Fruit fly (Drosophila melanogaster): ENCODE results near the gene HemK1.
A peak's percentile ranks its signal among the peaks of the same experiment; 100 is the strongest.

HemK1 gene

dm6 chr2L:6496753-6497152 is 29.3 kb upstream of the HemK1 start, which contains the start of gene CG9550:
Gene CG9550, plus strand, starts transcription at chr2L:6497053.
- TF ChIP-seq CG10631 (GFP tag; optimal IDR thresholded peaks at IDR 0.05), result no peak
- TF ChIP-seq CG8319 (GFP tag; optimal IDR thresholded peaks at IDR 0.05), result no peak
- no peak for TF ChIP-seq Eip93F (GFP tag; optimal IDR thresholded peaks at IDR 0.05)
- TF ChIP-seq Hr4 (GFP tag; optimal IDR thresholded peaks at IDR 0.05), result no peak
- no peak for TF ChIP-seq CG1621 (tag; optimal IDR thresholded peaks at IDR 0.05)
- TF ChIP-seq CG15336 (GFP tag; IDR thresholded peaks at IDR 0.05), result no peak
- no peak for TF ChIP-seq net (GFP tag; optimal IDR thresholded peaks at IDR 0.05)
- TF ChIP-seq Blimp-1 (GFP tag; optimal IDR thresholded peaks at IDR 0.05), result no peak
- no peak for TF ChIP-seq CG16779 (tag; optimal IDR thresholded peaks at IDR 0.05)
- no peak for TF ChIP-seq esn (GFP tag; optimal IDR thresholded peaks at IDR 0.05)
- no peak for TF ChIP-seq Sox15 (GFP tag; optimal IDR thresholded peaks at IDR 0.05)
- no peak for TF ChIP-seq CG4318 (GFP tag; optimal IDR thresholded peaks at IDR 0.05)

dm6 chr2L:6494405-6494816 is 26.9 kb upstream of the HemK1 start, which contains the start of gene CG9547:
Gene CG9547, minus strand, starts transcription at chr2L:6494532.
- peak; percentile 17 for TF ChIP-seq esn (GFP tag; optimal IDR thresholded peaks at IDR 0.05)
- no peak for TF ChIP-seq OdsH (GFP tag; optimal IDR thresholded peaks at IDR 0.05)
- no peak for TF ChIP-seq lz (GFP tag; optimal IDR thresholded peaks at IDR 0.05)
- no peak for TF ChIP-seq CG11294 (GFP tag; IDR thresholded peaks at IDR 0.05)
- no peak for TF ChIP-seq Gug (GFP tag; IDR thresholded peaks at IDR 0.05)
- TF ChIP-seq Blimp-1 (GFP tag; optimal IDR thresholded peaks at IDR 0.05), result no peak
- TF ChIP-seq fkh (GFP tag; optimal IDR thresholded peaks at IDR 0.05), result peak; percentile 80
- TF ChIP-seq CG8319 (GFP tag; optimal IDR thresholded peaks at IDR 0.05), result no peak
- TF ChIP-seq salr (GFP tag; optimal IDR thresholded peaks at IDR 0.05), result no peak
- TF ChIP-seq Sox15 (GFP tag; optimal IDR thresholded peaks at IDR 0.05), result no peak
- TF ChIP-seq fd59A (GFP tag; optimal IDR thresholded peaks at IDR 0.05), result no peak
- TF ChIP-seq CG31627 (GFP tag; optimal IDR thresholded peaks at IDR 0.05), result no peak
- TF ChIP-seq CG6163 (GFP tag; IDR thresholded peaks at IDR 0.05), result peak; percentile 53
- peak; percentile 53 for TF ChIP-seq Eip78C (GFP tag)
- no peak for TF ChIP-seq Hr4 (GFP tag; optimal IDR thresholded peaks at IDR 0.05)
- peak; percentile 58 for TF ChIP-seq CG6854 (GFP tag; optimal IDR thresholded peaks at IDR 0.05)
- no peak for TF ChIP-seq Lpt (GFP tag; optimal IDR thresholded peaks at IDR 0.05)
- TF ChIP-seq dsx (GFP tag; optimal IDR thresholded peaks at IDR 0.05; ENCODE audit: poor library complexity, severe bottlenecking), result peak; percentile 80
- TF ChIP-seq CG3032 (tag; optimal IDR thresholded peaks at IDR 0.05), result no peak
- peak; percentile 11 for TF ChIP-seq net (GFP tag; optimal IDR thresholded peaks at IDR 0.05)
- TF ChIP-seq CG10669 (GFP tag; optimal IDR thresholded peaks at IDR 0.05), result no peak
- peak; percentile 58; the same call in 2 of the 3 replicates for TF ChIP-seq eg (GFP tag; IDR thresholded peaks at IDR 0.05)
- no peak for TF ChIP-seq pdm3 (GFP tag; optimal IDR thresholded peaks at IDR 0.05)
- no peak for TF ChIP-seq achi (GFP tag; optimal IDR thresholded peaks at IDR 0.05)
- TF ChIP-seq Sox14 (GFP tag; optimal IDR thresholded peaks at IDR 0.05), result peak; percentile 14
- TF ChIP-seq Eip75B (GFP tag; optimal IDR thresholded peaks at IDR 0.05), result no peak
- TF ChIP-seq Sox102F (GFP tag; optimal IDR thresholded peaks at IDR 0.05), result no peak
- no peak for TF ChIP-seq Ets96B (tag; optimal IDR thresholded peaks at IDR 0.05)
- TF ChIP-seq CG11902 (GFP tag; optimal IDR thresholded peaks at IDR 0.05), result no peak
- TF ChIP-seq acj6 (GFP tag; optimal IDR thresholded peaks at IDR 0.05), result no peak
- TF ChIP-seq cyc (GFP tag; optimal IDR thresholded peaks at IDR 0.05), result no peak
- no peak for TF ChIP-seq CG6276 (GFP tag; optimal IDR thresholded peaks at IDR 0.05)
- TF ChIP-seq CG8119 (GFP tag; IDR thresholded peaks at IDR 0.05), result no peak
- peak; percentile 17; the same call in 1 of the 2 replicates for TF ChIP-seq CG15336 (GFP tag; IDR thresholded peaks at IDR 0.05)
- no peak for TF ChIP-seq topi (GFP tag; optimal IDR thresholded peaks at IDR 0.05)
- no peak for TF ChIP-seq Eip93F (GFP tag; optimal IDR thresholded peaks at IDR 0.05)
- no peak for TF ChIP-seq CG7368 (GFP tag; optimal IDR thresholded peaks at IDR 0.05)
- TF ChIP-seq vri (GFP tag; optimal IDR thresholded peaks at IDR 0.05), result peak; percentile 52
- TF ChIP-seq Met (GFP tag; optimal IDR thresholded peaks at IDR 0.05), result no peak
- no peak for TF ChIP-seq CG9139 (GFP tag; optimal IDR thresholded peaks at IDR 0.05)
- TF ChIP-seq CG3919 (GFP tag; optimal IDR thresholded peaks at IDR 0.05), result peak; percentile 30
- no peak for TF ChIP-seq CG34406 (GFP tag; optimal IDR thresholded peaks at IDR 0.05)
- peak; percentile 88 for TF ChIP-seq svp (GFP tag)
- TF ChIP-seq spab (GFP tag; optimal IDR thresholded peaks at IDR 0.05), result no peak
- TF ChIP-seq Ets21C (GFP tag; optimal IDR thresholded peaks at IDR 0.05), result no peak
- no peak for TF ChIP-seq Smox (GFP tag; optimal IDR thresholded peaks at IDR 0.05)
